Fruit fly (Drosophila melanogaster): ENCODE measurements around the gene hng3.
A peak's percentile ranks its signal among the peaks of the same experiment; 100 is the strongest.

The hng3 gene

dm6 chr3L:696404-697054 lies 58.8 kb downstream of the hng3 start (continued):
- TF ChIP-seq dsx (GFP tag; optimal IDR thresholded peaks at IDR 0.05; ENCODE audit: poor library complexity, severe bottlenecking) = peak; percentile 96
- peak; percentile 95 for TF ChIP-seq CG32006 (GFP tag; optimal IDR thresholded peaks at IDR 0.05)
- peak; percentile 91 for TF ChIP-seq net (GFP tag; optimal IDR thresholded peaks at IDR 0.05)
- peak; percentile 89 for TF ChIP-seq CG11902 (GFP tag; optimal IDR thresholded peaks at IDR 0.05)
- peak; percentile 96 for TF ChIP-seq fd59A (GFP tag; optimal IDR thresholded peaks at IDR 0.05)
- TF ChIP-seq svp (GFP tag) = peak; percentile 87
- TF ChIP-seq ss (GFP tag; optimal IDR thresholded peaks at IDR 0.05) = peak; percentile 97 to 98
- TF ChIP-seq CG15336 (GFP tag; IDR thresholded peaks at IDR 0.05) = peak; percentile 96
- peak; percentile 97 for TF ChIP-seq CG9139 (GFP tag; optimal IDR thresholded peaks at IDR 0.05)

- TF ChIP-seq CG6792 (GFP tag; optimal IDR thresholded peaks at IDR 0.05) (no peak), dac (GFP tag; optimal IDR thresholded peaks at IDR 0.05) (no peak), CG6854 (GFP tag; optimal IDR thresholded peaks at IDR 0.05) (no peak), OdsH (GFP tag; optimal IDR thresholded peaks at IDR 0.05) (no peak), dsx (GFP tag; optimal IDR thresholded peaks at IDR 0.05; ENCODE audit: poor library complexity, severe bottlenecking) (no peak), eg (GFP tag; IDR thresholded peaks at IDR 0.05) (no peak), ss (GFP tag; optimal IDR thresholded peaks at IDR 0.05) (no peak), CG8119 (GFP tag; IDR thresholded peaks at IDR 0.05) (no peak), cyc (GFP tag; optimal IDR thresholded peaks at IDR 0.05) (no peak), svp (GFP tag) (no peak), esn (GFP tag; optimal IDR thresholded peaks at IDR 0.05) (no peak), Met (GFP tag; optimal IDR thresholded peaks at IDR 0.05) (no peak), Sox102F (GFP tag; optimal IDR thresholded peaks at IDR 0.05) (no peak), Blimp-1 (GFP tag; optimal IDR thresholded peaks at IDR 0.05) (no peak)
These were observed 59.8 kb downstream of the hng3 start for dm6 chr3L:695510-695909.

DNA sequence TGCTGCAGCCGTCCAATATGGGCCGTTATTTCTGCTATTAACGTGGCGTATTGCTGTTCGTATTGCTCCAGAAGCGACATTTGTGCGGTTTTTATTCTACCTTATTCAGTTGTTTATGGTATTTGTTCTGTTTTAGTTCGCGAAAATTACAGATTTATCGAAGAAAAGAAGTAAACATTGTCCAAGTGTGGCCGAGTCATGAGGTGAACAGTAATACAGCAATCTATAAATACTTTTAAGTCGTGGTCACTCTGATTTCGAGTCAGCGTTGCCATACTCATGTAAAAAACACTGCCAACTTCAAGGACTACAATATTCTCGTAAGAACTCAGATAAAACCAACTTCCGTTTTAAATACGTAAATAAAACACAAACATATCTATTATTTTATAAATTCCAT lies 62.6 kb downstream of the hng3 start, which contains the start of gene Vti1a:
Vti1a (minus strand) TSS at position 221 of the 400 bp plus-strand sequence.
- TF ChIP-seq net (GFP tag; optimal IDR thresholded peaks at IDR 0.05) (no peak), Sox14 (GFP tag; optimal IDR thresholded peaks at IDR 0.05) (peak; percentile 45), fkh (GFP tag; optimal IDR thresholded peaks at IDR 0.05) (peak; percentile 74), Ets21C (GFP tag; optimal IDR thresholded peaks at IDR 0.05) (no peak)

DNA sequence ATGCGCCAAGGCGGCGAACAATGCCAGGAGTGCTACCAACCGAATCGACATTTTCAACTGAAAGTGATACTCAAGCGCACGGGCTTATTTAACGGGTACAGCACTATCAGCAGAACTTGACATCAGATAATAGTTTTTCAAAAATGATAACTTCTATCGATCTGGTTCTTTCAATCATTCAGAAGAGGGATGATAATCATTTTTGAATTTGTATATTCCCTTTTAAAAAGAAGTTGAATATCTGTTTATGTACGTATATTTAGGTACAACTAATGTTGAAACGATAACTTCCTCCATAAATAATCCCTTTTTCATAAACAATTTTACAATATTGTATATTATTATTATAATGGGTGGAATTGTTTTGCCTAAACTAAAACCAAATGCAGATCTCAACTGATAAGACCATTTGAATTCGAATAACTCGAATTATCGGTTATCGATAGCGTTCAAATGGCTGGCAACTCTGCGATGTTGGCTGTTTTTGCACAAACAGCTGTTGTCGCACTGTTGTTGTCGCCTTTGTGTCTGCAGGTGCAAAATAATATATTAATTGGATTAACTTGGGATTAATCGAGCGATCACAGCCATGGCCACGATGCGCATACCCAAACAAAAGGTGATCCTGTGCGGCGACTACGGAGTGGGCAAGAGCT lies 65.1 kb downstream of the hng3 start, which contains the start of the genes CG32483 and RabX6:
CG32483 (minus strand) TSS at position 51 of the 656 bp plus-strand sequence.
RabX6 (plus strand) TSS at position 487 of the 656 bp plus-strand sequence.
- TF ChIP-seq svp (GFP tag) = peak; percentile 24
- no peak for TF ChIP-seq Eip93F (GFP tag; optimal IDR thresholded peaks at IDR 0.05)
- peak; percentile 45 for TF ChIP-seq Sox14 (GFP tag; optimal IDR thresholded peaks at IDR 0.05)
- TF ChIP-seq Met (GFP tag; optimal IDR thresholded peaks at IDR 0.05) = no peak

DNA sequence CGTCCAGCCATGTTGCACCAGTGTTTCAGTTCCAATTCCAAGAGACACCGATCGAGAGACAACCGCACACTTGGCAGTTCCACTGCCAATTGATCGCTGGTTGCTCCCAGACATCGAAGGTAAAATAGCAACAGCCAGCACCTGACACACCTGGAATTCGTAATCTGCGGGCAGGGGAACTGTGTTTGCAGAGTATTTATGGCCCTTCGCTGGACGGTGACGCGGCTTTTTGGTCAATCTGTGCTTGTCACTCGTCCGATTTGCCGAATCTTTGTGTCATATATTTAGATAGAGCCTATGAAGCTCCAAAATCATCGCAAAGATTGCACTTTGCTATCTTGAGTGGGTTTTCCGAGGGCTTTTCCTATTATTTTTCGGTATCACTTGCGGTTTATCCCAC lies 67.4 kb downstream of the hng3 start, which contains the start of gene hiro:
hiro (minus strand) TSS at position 101 of the 400 bp plus-strand sequence.
- TF ChIP-seq net (GFP tag; optimal IDR thresholded peaks at IDR 0.05) (no peak), CG6854 (GFP tag; optimal IDR thresholded peaks at IDR 0.05) (no peak), dsx (GFP tag; optimal IDR thresholded peaks at IDR 0.05; ENCODE audit: poor library complexity, severe bottlenecking) (no peak), CG10631 (GFP tag; optimal IDR thresholded peaks at IDR 0.05) (no peak), CG4318 (GFP tag; optimal IDR thresholded peaks at IDR 0.05) (no peak)

Data from whole organism, prepupa.